Fruit fly (Drosophila melanogaster): ENCODE measurements around the gene CG42714.
A peak's percentile ranks its signal among the peaks of the same experiment; 100 is the strongest.

Gene CG42714

dm6 chr3L:6217212-6217611, 16.6 kb downstream of the CG42714 start (continued):
- TF ChIP-seq CG9797 (GFP tag; optimal IDR thresholded peaks at IDR 0.05) (no peak), CG4328 (GFP tag; optimal IDR thresholded peaks at IDR 0.05) (no peak), vvl (GFP tag; IDR thresholded peaks at IDR 0.05) (peak; percentile 93), unpg (GFP tag; optimal IDR thresholded peaks at IDR 0.05) (peak; percentile 88), sima (GFP tag; optimal IDR thresholded peaks at IDR 0.05) (no peak), fru (optimal IDR thresholded peaks at IDR 0.05) (no peak), CG6791 (GFP tag; IDR thresholded peaks at IDR 0.05; ENCODE audit: partially characterized antibody) (no peak), CG9437 (GFP tag; optimal IDR thresholded peaks at IDR 0.05) (peak; percentile 14), hbn (GFP tag; IDR thresholded peaks at IDR 0.05; ENCODE audit: partially characterized antibody) (no peak), stwl (tag; optimal IDR thresholded peaks at IDR 0.05) (no peak), Ets65A (GFP tag) (peak; percentile 51), bab2 (GFP tag; optimal IDR thresholded peaks at IDR 0.05) (peak; percentile 53), chm (GFP tag; IDR thresholded peaks at IDR 0.05) (peak; percentile 60), eve (GFP tag; optimal IDR thresholded peaks at IDR 0.05) (no peak), esg (GFP tag; conservative IDR thresholded peaks at IDR 0.05) (peak; percentile 66), zen (tag; optimal IDR thresholded peaks at IDR 0.05) (peak; percentile 52), CG14441 (GFP tag; IDR thresholded peaks at IDR 0.05) (peak; percentile 46; the same call in 1 of the 2 replicates), ERR (GFP tag; optimal IDR thresholded peaks at IDR 0.05) (no peak), h (optimal IDR thresholded peaks at IDR 0.05) (no peak), peb (GFP tag; IDR thresholded peaks at IDR 0.05) (peak; percentile 70), Deaf1 (tag; optimal IDR thresholded peaks at IDR 0.05) (no peak), fu2 (GFP tag; optimal IDR thresholded peaks at IDR 0.05) (no peak), vnd (GFP tag; IDR thresholded peaks at IDR 0.05; ENCODE audit: partially characterized antibody) (no peak), CG8388 (GFP tag; optimal IDR thresholded peaks at IDR 0.05) (peak; percentile 88), dpn (GFP tag; optimal IDR thresholded peaks at IDR 0.05) (peak; percentile 38 to 54), Antp (GFP tag; optimal IDR thresholded peaks at IDR 0.05) (peak; percentile 13), Xrp1 (GFP tag; IDR thresholded peaks at IDR 0.05) (peak; percentile 87), CG1233 (GFP tag; optimal IDR thresholded peaks at IDR 0.05) (peak; percentile 61), pb (GFP tag; optimal IDR thresholded peaks at IDR 0.05) (no peak), CG10209 (GFP tag; optimal IDR thresholded peaks at IDR 0.05) (peak; percentile 13), zfh2 (GFP tag; optimal IDR thresholded peaks at IDR 0.05) (no peak), wdn (GFP tag; IDR thresholded peaks at IDR 0.05) (no peak), CG10366 (GFP tag; IDR thresholded peaks at IDR 0.05) (peak; percentile 71), CG3995 (GFP tag; optimal IDR thresholded peaks at IDR 0.05) (no peak), CTCF (GFP tag; optimal IDR thresholded peaks at IDR 0.05) (no peak), Dip3 (GFP tag; optimal IDR thresholded peaks at IDR 0.05) (no peak), oc (tag; optimal IDR thresholded peaks at IDR 0.05) (peak; percentile 81), bbx (GFP tag; IDR thresholded peaks at IDR 0.05; ENCODE audit: partially characterized antibody) (no peak), Elba2 (GFP tag; optimal IDR thresholded peaks at IDR 0.05) (no peak), Ets97D (GFP tag; optimal IDR thresholded peaks at IDR 0.05) (no peak), otp (GFP tag; IDR thresholded peaks at IDR 0.05) (0 out of 3 replicates have a peak, but pooled peaks have one; percentile 16), CG17612 (GFP tag; IDR thresholded peaks at IDR 0.05) (no peak), CG8089 (GFP tag; optimal IDR thresholded peaks at IDR 0.05) (no peak), CG6689 (GFP tag; IDR thresholded peaks at IDR 0.05) (peak; percentile 75), eyg (GFP tag; optimal IDR thresholded peaks at IDR 0.05) (no peak), CG10274 (GFP tag; optimal IDR thresholded peaks at IDR 0.05) (no peak), toy (GFP tag; IDR thresholded peaks at IDR 0.05) (no peak), Rx (GFP tag; IDR thresholded peaks at IDR 0.05) (no peak), CG4424 (GFP tag; optimal IDR thresholded peaks at IDR 0.05) (peak; percentile 78), klu (GFP tag; IDR thresholded peaks at IDR 0.05) (no peak), row (GFP tag; IDR thresholded peaks at IDR 0.05) (peak; percentile 75), sug (tag; optimal IDR thresholded peaks at IDR 0.05) (no peak), MTF-1 (GFP tag; optimal IDR thresholded peaks at IDR 0.05; ENCODE audit: borderline replicate concordance) (peak; percentile 9), vfl (GFP tag; optimal IDR thresholded peaks at IDR 0.05) (no peak)
